Worm (Caenorhabditis elegans) whole organism, L2 larva: Measurements from ENCODE around the gene Y51H7C.12.

Experiments used
- C34F6.9 ChIP-seq: fragments of 150-350 bp; optimal IDR thresholded peaks from 2 replicates; lab custom pipeline; 2014; ENCODE audit warnings: missing biosample characterization, missing genetic modification characterization
- F13H6.1 ChIP-seq: sonication (generic microtip); optimal IDR thresholded peaks from 2 replicates; lab custom pipeline; 2016; ENCODE audit warnings: missing genetic modification characterization, missing compliant biosample characterization
- R02D3.7 ChIP-seq: fragments of 150-350 bp; optimal IDR thresholded peaks from 2 replicates; lab custom pipeline; 2014; ENCODE audit warnings: missing biosample characterization, missing genetic modification characterization
- aly-2 ChIP-seq: fragments of 150-350 bp; optimal IDR thresholded peaks from 2 replicates; lab custom pipeline; 2014; ENCODE audit warnings: missing biosample characterization, missing genetic modification characterization
- ama-1 ChIP-seq: fragments of 150-350 bp; optimal IDR thresholded peaks from 2 replicates; lab custom pipeline; 2018; ENCODE audit warnings: inconsistent platforms
- ceh-16 ChIP-seq: fragments of 150-350 bp; optimal IDR thresholded peaks from 2 replicates; lab custom pipeline; 2014; ENCODE audit warnings: missing biosample characterization, missing genetic modification characterization
- ceh-82 ChIP-seq: fragments of 150-350 bp; optimal IDR thresholded peaks from 2 replicates; lab custom pipeline; 2014; ENCODE audit warnings: missing biosample characterization, missing genetic modification characterization
- crh-2 ChIP-seq: sonication (generic microtip); optimal IDR thresholded peaks from 2 replicates; lab custom pipeline; 2017; ENCODE audit warnings: missing biosample characterization, missing genetic modification characterization
- dmd-4 ChIP-seq: sonication (generic microtip); optimal IDR thresholded peaks from 2 replicates; lab custom pipeline; 2017; ENCODE audit warnings: missing biosample characterization, missing genetic modification characterization
- egl-27 ChIP-seq: sonication (generic microtip); optimal IDR thresholded peaks from 3 replicates; lab custom pipeline; 2017; ENCODE audit warnings: missing biosample characterization, missing genetic modification reagents, missing genetic modification characterization
- elt-1 ChIP-seq: fragments of 150-350 bp; optimal IDR thresholded peaks from 2 replicates; lab custom pipeline; 2014; ENCODE audit warnings: missing biosample characterization, missing genetic modification characterization
- elt-3 ChIP-seq: sonication (generic microtip); optimal IDR thresholded peaks from 2 replicates; lab custom pipeline; 2017; ENCODE audit warnings: missing biosample characterization, missing genetic modification characterization
- fos-1 ChIP-seq: fragments of 150-350 bp; optimal IDR thresholded peaks from 2 replicates; lab custom pipeline; 2014; ENCODE audit warnings: missing biosample characterization, missing genetic modification characterization
- gmeb-1 ChIP-seq: fragments of 150-350 bp; optimal IDR thresholded peaks from 2 replicates; lab custom pipeline; 2014; ENCODE audit warnings: missing biosample characterization, missing genetic modification characterization
- lin-11 ChIP-seq: fragments of 150-350 bp; sonication (generic microtip); optimal IDR thresholded peaks from 2 replicates; lab custom pipeline; 2014; ENCODE audit warnings: missing biosample characterization, missing genetic modification characterization, inconsistent platforms, mixed read lengths
- lin-39 ChIP-seq: fragments of 150-350 bp; optimal IDR thresholded peaks from 2 replicates; lab custom pipeline; 2014; ENCODE audit warnings: missing biosample characterization, missing genetic modification reagents, missing genetic modification characterization
- lsy-2 ChIP-seq, 2 experiments: fragments of 150-350 bp in 1 of 2; sonication (generic microtip) in 1 of 2; optimal IDR thresholded peaks; 2 replicates each; lab custom pipeline; 2014 to 2017; ENCODE audit warnings: missing biosample characterization in 2 of 2, missing genetic modification characterization in 2 of 2
- mbf-1 ChIP-seq: sonication (generic microtip); optimal IDR thresholded peaks from 2 replicates; lab custom pipeline; 2017; ENCODE audit warnings: missing biosample characterization, missing genetic modification characterization
- mdl-1 ChIP-seq, 2 experiments: fragments of 150-350 bp in 1 of 2; sonication (generic microtip) in 1 of 2; optimal IDR thresholded peaks; 2 replicates each; lab custom pipeline; 2017; ENCODE audit warnings: missing biosample characterization in 2 of 2, missing genetic modification characterization in 2 of 2
- nhr-10 ChIP-seq: sonication (generic microtip); optimal IDR thresholded peaks from 2 replicates; lab custom pipeline; 2017; ENCODE audit warnings: missing biosample characterization, missing genetic modification characterization
- nhr-11 ChIP-seq: fragments of 150-350 bp; optimal IDR thresholded peaks from 2 replicates; lab custom pipeline; 2014; ENCODE audit warnings: missing biosample characterization, missing genetic modification characterization
- nhr-12 ChIP-seq: fragments of 150-350 bp; optimal IDR thresholded peaks from 2 replicates; lab custom pipeline; 2014; ENCODE audit warnings: missing biosample characterization, missing genetic modification characterization
- nhr-129 ChIP-seq: fragments of 150-350 bp; optimal IDR thresholded peaks from 2 replicates; lab custom pipeline; 2014; ENCODE audit warnings: missing biosample characterization, missing genetic modification characterization
- nhr-21 ChIP-seq: fragments of 150-350 bp; optimal IDR thresholded peaks from 2 replicates; lab custom pipeline; 2014; ENCODE audit warnings: missing biosample characterization, missing genetic modification characterization
- nhr-23 ChIP-seq: fragments of 150-350 bp; optimal IDR thresholded peaks from 2 replicates; lab custom pipeline; 2014; ENCODE audit warnings: missing biosample characterization, missing genetic modification reagents, missing genetic modification characterization
- nhr-6 ChIP-seq: fragments of 150-350 bp; optimal IDR thresholded peaks from 2 replicates; lab custom pipeline; 2014; ENCODE audit warnings: missing biosample characterization, missing genetic modification characterization
- nhr-77 ChIP-seq: fragments of 150-350 bp; optimal IDR thresholded peaks from 2 replicates; lab custom pipeline; 2014; ENCODE audit warnings: missing biosample characterization, missing genetic modification characterization
- peb-1 ChIP-seq: fragments of 150-350 bp; optimal IDR thresholded peaks from 2 replicates; lab custom pipeline; 2014; ENCODE audit warnings: missing biosample characterization, missing genetic modification characterization
- sem-4 ChIP-seq: fragments of 150-350 bp; optimal IDR thresholded peaks from 2 replicates; lab custom pipeline; 2014; ENCODE audit warnings: missing biosample characterization, missing genetic modification reagents, missing genetic modification characterization
- skn-1 ChIP-seq: sonication (generic microtip); optimal IDR thresholded peaks from 2 replicates; lab custom pipeline; 2017; ENCODE audit warnings: missing biosample characterization, missing genetic modification characterization
- sma-3 ChIP-seq: sonication (generic microtip); optimal IDR thresholded peaks from 2 replicates; lab custom pipeline; 2016; ENCODE audit warnings: missing genetic modification reagents, missing genetic modification characterization, missing compliant biosample characterization
- snpc-4 ChIP-seq: fragments of 150-350 bp; optimal IDR thresholded peaks from 2 replicates; lab custom pipeline; 2014; ENCODE audit warnings: missing biosample characterization, missing genetic modification characterization
- unc-39 ChIP-seq: fragments of 150-350 bp; optimal IDR thresholded peaks from 2 replicates; lab custom pipeline; 2014; ENCODE audit warnings: missing biosample characterization, missing genetic modification characterization
- unc-55 ChIP-seq: fragments of 150-350 bp; sonication (generic microtip); optimal IDR thresholded peaks from 3 replicates; lab custom pipeline; 2014; ENCODE audit warnings: missing biosample characterization, missing genetic modification reagents, missing genetic modification characterization
- unc-62 ChIP-seq: fragments of 150-350 bp; optimal IDR thresholded peaks from 2 replicates; lab custom pipeline; 2014; ENCODE audit warnings: missing biosample characterization, missing genetic modification reagents, missing genetic modification characterization
- zag-1 ChIP-seq: fragments of 150-350 bp; optimal IDR thresholded peaks from 2 replicates; lab custom pipeline; 2014; ENCODE audit warnings: missing biosample characterization, missing genetic modification characterization
- ztf-1 ChIP-seq: fragments of 200-800 bp; sonication (Bioruptor generic); conservative IDR thresholded peaks from 2 replicates; pipeline ENCODE4 v1.3.6; 2022; ENCODE audit warnings: missing genetic modification characterization, missing compliant biosample characterization
- ztf-11 ChIP-seq: sonication (generic microtip); optimal IDR thresholded peaks from 2 replicates; lab custom pipeline; 2017; ENCODE audit warnings: missing biosample characterization, missing genetic modification characterization
- ztf-4 ChIP-seq: fragments of 150-350 bp; optimal IDR thresholded peaks from 2 replicates; lab custom pipeline; 2014; ENCODE audit warnings: missing biosample characterization, missing genetic modification characterization

Y51H7C.12 gene

DNA sequence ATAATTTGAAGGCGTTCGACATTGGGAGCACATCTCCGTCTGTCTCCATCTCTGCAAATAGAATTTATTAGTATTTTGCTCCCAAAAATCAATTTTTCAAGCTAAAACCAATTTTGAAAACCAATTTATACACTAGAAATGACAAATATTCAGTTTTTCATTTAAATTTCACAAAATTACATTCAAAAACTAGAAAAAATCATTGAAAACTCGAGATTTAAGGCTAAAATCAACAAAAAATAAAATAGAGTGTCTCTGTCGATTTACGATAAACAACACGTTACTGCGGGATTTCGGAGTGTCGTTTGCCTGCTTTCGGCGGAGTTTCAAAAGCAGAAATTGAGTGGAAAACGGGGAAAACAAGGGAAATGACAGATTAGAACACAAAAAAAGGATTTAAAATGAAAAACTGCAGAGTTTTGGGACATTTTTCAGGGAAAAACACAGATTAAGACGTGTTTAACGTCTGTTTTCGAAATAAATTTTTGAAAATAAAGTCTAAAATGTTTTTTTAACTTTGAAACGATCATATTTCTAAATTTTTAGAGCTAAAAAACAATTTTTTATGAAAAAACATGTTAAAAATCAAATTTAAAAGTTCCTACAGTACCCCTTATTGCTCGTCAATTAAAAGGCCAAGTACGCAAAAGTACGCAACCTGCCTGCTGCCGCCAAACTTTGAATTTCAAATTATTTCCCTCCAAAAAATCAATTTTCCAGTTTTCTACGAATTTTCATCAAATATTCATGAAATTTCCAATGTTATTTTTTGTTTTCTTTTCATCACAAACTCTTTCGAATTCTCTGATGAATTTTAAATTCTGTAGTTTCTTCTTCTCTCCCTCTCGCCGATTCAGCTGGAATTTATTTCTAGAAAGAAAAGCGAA, 8.9 kb downstream of the Y51H7C.12 start, which contains the start of gene nol-6:
nol-6 (minus strand) TSS at position 51 of the 887 bp plus-strand sequence.
- TF ChIP-seq F13H6.1 (tag; lab: Kevin White, UChicago) (no peak), nhr-6 (tag; lab: Kevin White, UChicago) (no peak), nhr-11 (tag; lab: Kevin White, UChicago) (no peak), nhr-23 (tag; lab: Kevin White, UChicago) (no peak), mdl-1 (tag; optimal IDR thresholded peaks at IDR 0.05; lab: Kevin White, UChicago) (no peak), crh-2 (peak; percentile 25), lin-11 (tag; lab: Kevin White, UChicago) (no peak), elt-3 (tag; lab: Kevin White, UChicago) (no peak), C34F6.9 (tag; lab: Kevin White, UChicago) (peak; percentile 29), lsy-2 (tag; optimal IDR thresholded peaks at IDR 0.05; lab: Kevin White, UChicago) (peak; percentile 31 to 69), ztf-4 (tag; lab: Kevin White, UChicago) (no peak), sem-4 (no peak), egl-27 (tag; lab: Kevin White, UChicago) (no peak), gmeb-1 (tag; lab: Kevin White, UChicago) (peak; percentile 92), unc-55 (peak; percentile 50), R02D3.7 (tag; lab: Kevin White, UChicago) (peak; percentile 88), ceh-82 (tag; lab: Kevin White, UChicago) (no peak), nhr-129 (peak; percentile 30), peb-1 (tag; lab: Kevin White, UChicago) (no peak), skn-1 (tag; lab: Kevin White, UChicago) (no peak), zag-1 (tag; lab: Kevin White, UChicago) (no peak)

ce11 chrII:1436715-1437114, 9.8 kb downstream of the Y51H7C.12 start:
- TF ChIP-seq unc-39 (tag; lab: Kevin White, UChicago) (no peak), dmd-4 (tag; lab: Kevin White, UChicago) (no peak), ama-1 (lab: Kevin White, UChicago) (no peak), mdl-1 (tag; optimal IDR thresholded peaks at IDR 0.05; lab: Kevin White, UChicago) (no peak), mbf-1 (no peak), crh-2 (no peak), elt-3 (tag; lab: Kevin White, UChicago) (no peak), lsy-2 (tag; optimal IDR thresholded peaks at IDR 0.05; lab: Kevin White, UChicago) (no peak), lin-11 (tag; lab: Kevin White, UChicago) (no peak), peb-1 (tag; lab: Kevin White, UChicago) (no peak), nhr-21 (tag; lab: Kevin White, UChicago) (no peak), egl-27 (tag; lab: Kevin White, UChicago) (no peak), unc-62 (GFP tag; lab: Kevin White, UChicago) (no peak), aly-2 (tag; lab: Kevin White, UChicago) (no peak), R02D3.7 (tag; lab: Kevin White, UChicago) (no peak), ceh-16 (tag; lab: Kevin White, UChicago) (no peak)

DNA sequence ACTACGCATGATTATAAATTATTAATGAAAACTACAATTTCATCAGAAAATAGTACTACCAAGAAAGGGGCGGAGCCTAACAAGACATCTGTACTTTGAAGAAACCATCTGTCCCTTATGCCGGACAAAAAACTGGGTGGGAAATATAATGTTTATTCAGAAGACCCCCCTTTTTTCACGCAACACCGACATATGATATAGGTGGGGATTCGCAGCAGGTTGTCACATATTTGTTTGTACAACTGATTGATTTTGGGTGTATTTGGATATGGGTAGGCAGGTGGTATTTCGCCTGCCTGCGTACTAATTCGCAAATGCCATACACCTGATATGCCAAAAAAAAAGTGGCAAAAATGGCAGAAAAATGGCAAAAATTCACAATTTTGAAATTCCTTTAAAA, 22.9 kb downstream of the Y51H7C.12 start, which contains the start of gene Y51H7C.10:
Y51H7C.10 (minus strand) TSS at position 101 of the 400 bp plus-strand sequence.
- TF ChIP-seq snpc-4 (tag; lab: Kevin White, UChicago) (no peak), lin-11 (tag; lab: Kevin White, UChicago) (no peak), elt-1 (tag; lab: Kevin White, UChicago) (no peak), ztf-4 (tag; lab: Kevin White, UChicago) (no peak), ztf-1 (GFP tag; lab: Robert Waterston, UW) (no peak), lin-39 (tag; lab: Kevin White, UChicago) (no peak), nhr-10 (tag; lab: Kevin White, UChicago) (no peak), crh-2 (no peak), zag-1 (tag; lab: Kevin White, UChicago) (no peak), nhr-77 (no peak), aly-2 (tag; lab: Kevin White, UChicago) (no peak), unc-39 (tag; lab: Kevin White, UChicago) (no peak), R02D3.7 (tag; lab: Kevin White, UChicago) (no peak), nhr-12 (no peak), fos-1 (tag; lab: Kevin White, UChicago) (no peak), sem-4 (no peak), sma-3 (GFP tag; lab: Kevin White, UChicago) (no peak), F13H6.1 (tag; lab: Kevin White, UChicago) (no peak), dmd-4 (tag; lab: Kevin White, UChicago) (no peak), ztf-11 (tag; lab: Kevin White, UChicago) (no peak)
